Worm (Caenorhabditis elegans) whole organism, L4/young adult: ENCODE measurements around the gene srx-120.

Source experiments
- W03F9.2 ChIP-seq: fragments of 150-350 bp; optimal IDR thresholded peaks from 2 replicates; lab custom pipeline; 2014; ENCODE audit warnings: missing biosample characterization, missing genetic modification characterization
- dao-5 ChIP-seq: sonication (generic microtip); optimal IDR thresholded peaks from 2 replicates; lab custom pipeline; 2016; ENCODE audit warnings: missing genotype, missing genetic modification characterization, moderate library complexity, missing compliant biosample characterization
- him-1 ChIP-seq: sonication (generic microtip); optimal IDR thresholded peaks from 2 replicates; lab custom pipeline; 2016; ENCODE audit warnings: missing genotype, missing genetic modification reagents, missing genetic modification characterization, missing compliant biosample characterization

DNA sequence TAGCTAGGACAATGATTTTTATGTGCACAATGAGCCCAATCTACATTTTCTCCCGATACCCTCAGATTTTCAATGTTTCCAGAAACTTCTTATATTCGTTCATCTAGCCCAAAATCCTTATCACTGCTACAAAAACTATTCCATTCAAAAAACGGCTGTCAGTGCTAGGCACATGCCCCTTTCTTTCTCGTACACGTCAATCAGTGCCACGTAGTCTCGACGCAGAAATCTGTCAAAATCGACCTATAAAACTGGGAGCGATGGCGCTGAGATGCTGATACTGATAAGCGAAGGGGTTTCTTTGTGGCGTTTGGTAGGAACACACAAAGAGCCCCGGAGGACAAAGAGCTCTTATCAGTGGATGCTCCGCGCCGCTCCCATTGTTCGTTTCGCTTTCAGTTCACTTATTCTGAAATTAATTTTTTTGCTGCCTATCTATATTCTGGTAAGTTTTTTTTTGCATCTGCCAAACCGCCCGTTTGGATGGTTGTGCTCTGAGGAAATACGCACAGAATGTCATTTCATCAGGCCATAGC, 12.2 kb upstream of the srx-120 start, which contains the start of gene srh-70:
- TF ChIP-seq dao-5 (tag; lab: Kevin White, UChicago) (no peak), him-1 (tag; lab: Kevin White, UChicago) (no peak), W03F9.2 (tag; lab: Kevin White, UChicago) (no peak)
